Worm (Caenorhabditis elegans) whole organism, mixed stage, embryonic: ENCODE measurements around the gene F33H12.1.
"Not testable (repeated sequence)": the region's sequence is repeated elsewhere in the genome, so short reads cannot be mapped to it uniquely, and the experiment has no call there.

Experiments
- M03D4.4 ChIP-seq: sonication (generic microtip); optimal IDR thresholded peaks from 2 replicates; lab custom pipeline; 2017; ENCODE audit warnings: mild to moderate bottlenecking, missing genetic modification characterization, missing compliant biosample characterization
- bed-3 ChIP-seq: fragments of 200-800 bp; sonication (Bioruptor generic); optimal IDR thresholded peaks from 3 replicates; lab custom pipeline; 2018; ENCODE audit warnings: mild to moderate bottlenecking, missing genetic modification characterization, moderate library complexity, missing compliant biosample characterization
- blmp-1 ChIP-seq: fragments of 150-350 bp; optimal IDR thresholded peaks from 2 replicates; lab custom pipeline; 2014; ENCODE audit warnings: missing biosample characterization, missing genetic modification characterization
- ceh-39 ChIP-seq: fragments of 150-350 bp; optimal IDR thresholded peaks from 2 replicates; lab custom pipeline; 2014; ENCODE audit warnings: missing biosample characterization, missing genetic modification characterization
- ceh-43 ChIP-seq: fragments of 200-800 bp; sonication (Bioruptor generic); optimal IDR thresholded peaks from 2 replicates; lab custom pipeline; 2018; ENCODE audit warnings: mild to moderate bottlenecking, missing genetic modification characterization, moderate library complexity, missing compliant biosample characterization
- ceh-83 ChIP-seq: fragments of 200-800 bp; sonication (Bioruptor generic); optimal IDR thresholded peaks from 2 replicates; lab custom pipeline; 2018; ENCODE audit warnings: mild to moderate bottlenecking, missing genetic modification characterization, missing compliant biosample characterization
- ces-1 ChIP-seq: fragments of 150-350 bp; optimal IDR thresholded peaks from 2 replicates; lab custom pipeline; 2014; ENCODE audit warnings: missing biosample characterization, missing genetic modification reagents, missing genetic modification characterization
- drap-1 ChIP-seq: fragments of 200-800 bp; sonication (Bioruptor generic); optimal IDR thresholded peaks from 3 replicates; lab custom pipeline; 2018; ENCODE audit warnings: mild to moderate bottlenecking, missing genetic modification characterization, missing compliant biosample characterization
- elt-1 ChIP-seq: sonication (generic microtip); optimal IDR thresholded peaks from 2 replicates; lab custom pipeline; 2017; ENCODE audit warnings: missing genetic modification characterization, mild to moderate bottlenecking, missing compliant biosample characterization, antibody characterized with exemption, moderate library complexity, borderline replicate concordance; ENCODE audit not compliant: insufficient read depth
- elt-3 ChIP-seq: fragments of 150-350 bp; optimal IDR thresholded peaks from 2 replicates; lab custom pipeline; 2014; ENCODE audit warnings: missing biosample characterization, missing genetic modification characterization
- flh-1 ChIP-seq: fragments of 200-800 bp; sonication (Bioruptor generic); optimal IDR thresholded peaks from 2 replicates; lab custom pipeline; 2018; ENCODE audit warnings: mild to moderate bottlenecking, missing genetic modification characterization, moderate library complexity, missing compliant biosample characterization
- ham-2 ChIP-seq: fragments of 200-800 bp; sonication (Bioruptor generic); optimal IDR thresholded peaks from 2 replicates; lab custom pipeline; 2018; ENCODE audit warnings: mild to moderate bottlenecking, missing genetic modification characterization, missing compliant biosample characterization
- hlh-1 ChIP-seq: fragments of 150-350 bp; optimal IDR thresholded peaks from 2 replicates; lab custom pipeline; 2014; ENCODE audit warnings: missing biosample characterization, missing genetic modification reagents, missing genetic modification characterization
- lin-13 ChIP-seq: fragments of 150-350 bp; optimal IDR thresholded peaks from 2 replicates; lab custom pipeline; 2014; ENCODE audit warnings: missing biosample characterization, missing genetic modification characterization
- lin-32 ChIP-seq: fragments of 200-800 bp; sonication (Bioruptor generic); optimal IDR thresholded peaks from 2 replicates; lab custom pipeline; 2018; ENCODE audit warnings: mild to moderate bottlenecking, missing genetic modification characterization, missing compliant biosample characterization
- lsy-2 ChIP-seq: fragments of 150-350 bp; optimal IDR thresholded peaks from 2 replicates; lab custom pipeline; 2014; ENCODE audit warnings: missing biosample characterization, missing genetic modification characterization
- mab-5 ChIP-seq: fragments of 150-350 bp; optimal IDR thresholded peaks from 2 replicates; lab custom pipeline; 2014; ENCODE audit warnings: missing biosample characterization, missing genetic modification characterization
- mep-1 ChIP-seq: fragments of 150-350 bp; optimal IDR thresholded peaks from 2 replicates; lab custom pipeline; 2017; ENCODE audit warnings: missing biosample characterization, missing genetic modification reagents, missing genetic modification characterization, inconsistent platforms
- mls-2 ChIP-seq: sonication (generic microtip); optimal IDR thresholded peaks from 2 replicates; lab custom pipeline; 2016; ENCODE audit warnings: mild to moderate bottlenecking, missing genetic modification characterization, moderate library complexity, missing compliant biosample characterization
- nhr-12 ChIP-seq: fragments of 150-350 bp; optimal IDR thresholded peaks from 2 replicates; lab custom pipeline; 2014; ENCODE audit warnings: missing biosample characterization, missing genetic modification characterization
- nhr-2 ChIP-seq: fragments of 150-350 bp; optimal IDR thresholded peaks from 2 replicates; lab custom pipeline; 2014; ENCODE audit warnings: missing biosample characterization, missing genetic modification characterization
- nhr-237 ChIP-seq: fragments of 150-350 bp; optimal IDR thresholded peaks from 2 replicates; lab custom pipeline; 2014; ENCODE audit warnings: missing biosample characterization, missing genetic modification characterization
- nhr-76 ChIP-seq: sonication (generic microtip); optimal IDR thresholded peaks from 2 replicates; lab custom pipeline; 2017; ENCODE audit warnings: missing biosample characterization, missing genetic modification characterization
- pha-4 ChIP-seq: fragments of 150-350 bp; optimal IDR thresholded peaks from 2 replicates; lab custom pipeline; 2018; ENCODE audit warnings: missing biosample characterization, missing genetic modification reagents, missing genetic modification characterization
- sem-2 ChIP-seq: fragments of 200-800 bp; sonication (Bioruptor generic); optimal IDR thresholded peaks from 2 replicates; lab custom pipeline; 2018; ENCODE audit warnings: mild to moderate bottlenecking, missing genetic modification characterization, missing compliant biosample characterization
- snpc-4 ChIP-seq: fragments of 150-350 bp; optimal IDR thresholded peaks from 2 replicates; lab custom pipeline; 2014; ENCODE audit warnings: missing biosample characterization, missing genetic modification characterization
- sptf-1 ChIP-seq: sonication (generic microtip); optimal IDR thresholded peaks from 2 replicates; lab custom pipeline; 2017; ENCODE audit warnings: mild to moderate bottlenecking, missing genetic modification characterization, moderate library complexity, missing compliant biosample characterization
- tbx-8 ChIP-seq: fragments of 200-800 bp; sonication (Bioruptor generic); optimal IDR thresholded peaks from 2 replicates; lab custom pipeline; 2018; ENCODE audit warnings: mild to moderate bottlenecking, missing genetic modification characterization, moderate library complexity, missing compliant biosample characterization
- unc-120 ChIP-seq: sonication (generic microtip); optimal IDR thresholded peaks from 2 replicates; lab custom pipeline; 2017; ENCODE audit warnings: missing genetic modification characterization, missing compliant biosample characterization; ENCODE audit not compliant: poor library complexity, severe bottlenecking
- unc-39 ChIP-seq: fragments of 150-350 bp; optimal IDR thresholded peaks from 2 replicates; lab custom pipeline; 2014; ENCODE audit warnings: missing biosample characterization, missing genetic modification characterization
- unc-62 ChIP-seq: fragments of 150-350 bp; optimal IDR thresholded peaks from 2 replicates; lab custom pipeline; 2014; ENCODE audit warnings: missing biosample characterization, missing genetic modification reagents, missing genetic modification characterization
- zip-8 ChIP-seq: fragments of 150-350 bp; optimal IDR thresholded peaks from 2 replicates; lab custom pipeline; 2014; ENCODE audit warnings: missing biosample characterization, missing genetic modification characterization
- ztf-11 ChIP-seq: fragments of 150-350 bp; optimal IDR thresholded peaks from 2 replicates; lab custom pipeline; 2014; ENCODE audit warnings: missing biosample characterization, missing genetic modification characterization

The F33H12.1 gene

DNA sequence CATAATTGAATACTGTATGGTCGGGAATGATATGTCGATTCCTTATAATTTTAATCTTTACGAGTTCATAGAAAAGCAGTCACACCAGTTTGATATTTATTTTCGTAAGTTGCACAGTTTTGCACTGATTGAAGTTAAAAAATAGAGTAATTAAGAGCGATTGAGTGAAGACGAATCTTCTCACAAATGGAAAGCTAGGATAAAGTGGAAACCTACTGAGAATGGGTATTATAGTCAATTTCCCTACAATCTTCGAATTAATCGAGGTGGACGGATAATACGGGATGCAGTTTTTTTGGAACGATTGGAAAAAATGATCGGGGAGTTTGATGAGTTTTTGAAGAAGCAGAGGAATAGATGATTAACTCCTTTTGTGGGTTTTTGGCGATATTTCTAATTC lies 40.7 kb downstream of the F33H12.1 start, which contains the start of gene F22E5.23:
TSS of gene F22E5.23 (plus strand) at position 301 of the 400 bp plus-strand sequence.
- TF ChIP-seq mab-5 (tag; lab: Kevin White, UChicago): no peak
- TF ChIP-seq zip-8: no peak
- TF ChIP-seq unc-120 (tag; lab: Kevin White, UChicago): no peak
- no peak for TF ChIP-seq lin-13 (tag; lab: Kevin White, UChicago)
- TF ChIP-seq M03D4.4 (tag; lab: Kevin White, UChicago): no peak
- no peak for TF ChIP-seq hlh-1
- no peak for TF ChIP-seq ceh-39 (tag; lab: Kevin White, UChicago)
- TF ChIP-seq lsy-2 (tag; lab: Kevin White, UChicago): no peak
- no peak for TF ChIP-seq mep-1 (tag; lab: Kevin White, UChicago)
- no peak for TF ChIP-seq ceh-83
- no peak for TF ChIP-seq blmp-1 (tag; lab: Kevin White, UChicago)
- TF ChIP-seq pha-4 (tag; lab: Kevin White, UChicago): no peak

DNA sequence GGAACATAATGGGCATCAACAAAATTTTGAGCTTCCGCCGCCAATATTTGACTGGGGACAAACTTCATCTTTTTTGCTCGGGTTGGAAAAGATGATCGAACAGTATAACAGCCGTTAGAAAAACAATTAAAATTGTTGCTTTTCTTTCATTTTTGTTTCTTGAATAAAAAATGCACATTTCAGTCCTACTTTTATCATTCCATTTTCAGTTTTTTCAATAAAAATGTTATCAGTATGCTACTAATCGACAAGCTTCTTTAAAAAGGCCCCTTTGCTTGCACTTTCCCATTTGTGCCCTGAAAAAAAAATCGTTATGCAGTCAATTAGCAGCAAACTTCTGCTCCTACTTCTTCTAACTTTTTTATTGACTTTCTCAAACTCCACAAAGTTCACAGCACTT lies 41.5 kb downstream of the F33H12.1 start, which contains the start of gene F22E5.7:
TSS of gene F22E5.7 (plus strand) at position 301 of the 400 bp plus-strand sequence.
- TF ChIP-seq tbx-8 (no peak), ceh-39 (tag; lab: Kevin White, UChicago) (no peak), mab-5 (tag; lab: Kevin White, UChicago) (no peak), unc-39 (no peak), ztf-11 (no peak), lsy-2 (tag; lab: Kevin White, UChicago) (no peak), flh-1 (GFP tag; lab: Kevin White, UChicago) (no peak), snpc-4 (tag; lab: Kevin White, UChicago) (no peak), nhr-2 (no peak), M03D4.4 (tag; lab: Kevin White, UChicago) (no peak), bed-3 (GFP tag; lab: Kevin White, UChicago) (no peak), nhr-12 (tag; lab: Kevin White, UChicago) (no peak)

DNA sequence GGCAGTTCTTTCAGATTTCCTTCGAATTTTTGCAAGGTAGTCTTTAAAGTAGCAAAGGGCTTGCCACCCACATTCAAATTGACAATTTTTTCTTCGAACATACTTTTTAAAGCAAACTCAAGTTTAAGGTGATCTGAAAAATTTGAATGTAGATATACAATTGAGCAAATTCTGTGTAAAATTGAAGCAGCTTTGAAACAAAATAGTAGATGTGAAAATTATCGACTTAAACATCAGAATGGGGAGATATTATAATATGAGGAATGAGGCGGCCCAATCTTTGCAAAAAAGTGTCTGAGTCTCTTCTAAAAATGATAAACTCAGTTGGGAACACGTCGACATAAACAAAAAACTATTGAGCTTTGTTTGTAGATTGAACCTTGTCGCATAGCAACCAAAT lies 44.2 kb downstream of the F33H12.1 start, which contains the start of gene F22E5.11:
TSS of gene F22E5.11 (minus strand) at position 101 of the 400 bp plus-strand sequence.
- TF ChIP-seq nhr-12 (tag; lab: Kevin White, UChicago) (no peak), mls-2 (tag; lab: Kevin White, UChicago) (no peak)
- TF ChIP-seq, all 35 proteins: peak for 0

DNA sequence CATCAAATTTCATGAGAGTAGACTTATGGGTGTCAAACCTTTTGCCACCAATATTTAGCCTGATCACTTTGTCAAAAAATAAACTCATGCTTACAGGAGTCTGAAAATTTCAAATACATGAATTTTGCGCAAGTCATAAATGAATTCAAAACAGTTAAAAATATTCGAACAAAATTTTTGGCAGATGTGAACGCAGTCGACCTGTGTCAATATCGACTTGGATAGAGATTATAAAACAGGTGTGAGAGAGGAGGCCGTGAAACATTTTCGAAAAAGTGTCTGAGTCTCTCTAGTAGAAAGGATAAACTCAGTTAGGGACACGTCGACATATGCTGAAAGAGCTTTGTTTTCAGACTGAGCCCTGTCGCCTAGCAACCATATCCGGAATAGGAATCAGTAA lies 46.5 kb downstream of the F33H12.1 start, which contains the start of gene F22E5.12:
TSS of gene F22E5.12 (minus strand) at position 101 of the 400 bp plus-strand sequence.
- TF ChIP-seq sptf-1 (tag; lab: Kevin White, UChicago); ceh-83; ceh-39 (tag; lab: Kevin White, UChicago): not testable (repeated sequence)

DNA sequence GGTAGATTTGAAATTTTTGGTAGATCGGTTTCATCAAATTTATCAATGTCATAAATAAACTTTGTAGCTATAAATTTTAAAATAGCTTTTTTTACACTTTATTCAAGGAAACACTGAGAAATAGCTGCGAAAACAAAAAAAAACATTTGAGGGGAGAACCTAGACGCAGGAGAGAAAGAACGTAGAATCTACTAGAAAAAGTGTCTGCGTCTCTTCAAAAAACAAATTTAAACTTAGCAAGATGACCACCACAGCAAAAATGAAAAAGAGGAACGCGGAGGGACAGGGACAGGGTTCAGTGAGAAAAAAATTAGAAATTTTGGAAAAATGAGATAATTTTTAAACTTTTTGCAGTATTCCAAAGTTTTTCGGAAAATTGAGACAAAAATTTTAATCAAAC lies 48.7 kb downstream of the F33H12.1 start:
- TF ChIP-seq ceh-83 (no peak), lin-13 (tag; lab: Kevin White, UChicago) (no peak), unc-62 (no peak), M03D4.4 (tag; lab: Kevin White, UChicago) (no peak), ztf-11 (no peak), nhr-237 (tag; lab: Kevin White, UChicago) (no peak), ceh-43 (GFP tag; lab: Kevin White, UChicago) (no peak), mep-1 (tag; lab: Kevin White, UChicago) (no peak), ces-1 (GFP tag; lab: Kevin White, UChicago) (no peak), elt-3 (tag; lab: Kevin White, UChicago) (no peak), ham-2 (GFP tag; lab: Kevin White, UChicago) (no peak), sem-2 (GFP tag; lab: Kevin White, UChicago) (no peak), unc-39 (no peak), hlh-1 (no peak), nhr-2 (no peak), bed-3 (GFP tag; lab: Kevin White, UChicago) (no peak), lin-32 (GFP tag; lab: Kevin White, UChicago) (no peak)
- TF ChIP-seq, all 35 proteins: peak for 0

DNA sequence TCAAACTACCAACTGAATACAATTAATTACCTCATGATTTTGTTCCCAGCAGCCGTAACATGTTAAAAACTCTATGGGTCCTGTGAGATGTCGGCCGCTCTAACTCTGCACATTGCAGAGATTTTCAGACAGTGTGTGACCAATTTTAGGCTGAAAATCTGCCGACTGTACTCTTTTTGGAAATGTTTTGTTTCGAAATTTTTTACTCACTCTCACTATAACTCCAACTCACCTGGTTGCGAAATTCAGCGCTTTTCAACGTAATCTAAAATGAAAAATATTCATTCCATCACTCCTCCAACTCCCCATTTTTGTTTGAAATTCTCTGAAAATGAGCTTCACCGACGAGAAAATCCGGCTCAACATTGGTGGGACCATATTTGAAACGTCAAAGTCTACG lies 49.3 kb downstream of the F33H12.1 start, which contains the start of the genes F22E5.13 and F22E5.6:
TSS of gene F22E5.13 (minus strand) at position 101 of the 400 bp plus-strand sequence.
TSS of gene F22E5.6 (plus strand) at position 297 of the 400 bp plus-strand sequence.
- TF ChIP-seq zip-8 (no peak), mls-2 (tag; lab: Kevin White, UChicago) (no peak), drap-1 (no peak), blmp-1 (tag; lab: Kevin White, UChicago) (no peak), flh-1 (GFP tag; lab: Kevin White, UChicago) (no peak), tbx-8 (no peak), sem-2 (GFP tag; lab: Kevin White, UChicago) (no peak), mab-5 (tag; lab: Kevin White, UChicago) (no peak), ces-1 (GFP tag; lab: Kevin White, UChicago) (no peak), elt-1 (tag; lab: Kevin White, UChicago) (no peak), sptf-1 (tag; lab: Kevin White, UChicago) (no peak), bed-3 (GFP tag; lab: Kevin White, UChicago) (no peak), nhr-237 (tag; lab: Kevin White, UChicago) (no peak), nhr-76 (no peak), unc-120 (tag; lab: Kevin White, UChicago) (no peak)
